Worm (Caenorhabditis elegans) whole organism, early embryonic: ENCODE data around the gene F36G9.15.

Experiments
- B0310.2 ChIP-seq: sonication (generic microtip); optimal IDR thresholded peaks from 2 replicates; lab custom pipeline; 2016; ENCODE audit warnings: mild to moderate bottlenecking, missing genetic modification characterization, missing compliant biosample characterization
- F13C5.2 ChIP-seq: sonication (generic microtip); optimal IDR thresholded peaks from 2 replicates; lab custom pipeline; 2017; ENCODE audit warnings: mild to moderate bottlenecking, missing genetic modification characterization, inconsistent platforms, missing compliant biosample characterization
- aly-1 ChIP-seq: sonication (generic microtip); optimal IDR thresholded peaks from 2 replicates; lab custom pipeline; 2016; ENCODE audit warnings: missing genetic modification characterization, missing compliant biosample characterization
- ama-1 ChIP-seq: fragments of 150-350 bp; optimal IDR thresholded peaks from 2 replicates; lab custom pipeline; 2014
- ceh-13 ChIP-seq: fragments of 200-800 bp; sonication (Bioruptor generic); optimal IDR thresholded peaks from 2 replicates; lab custom pipeline; 2018; ENCODE audit warnings: mild to moderate bottlenecking, missing genetic modification characterization, missing compliant biosample characterization
- ceh-36 ChIP-seq: sonication (generic microtip); optimal IDR thresholded peaks from 2 replicates; lab custom pipeline; 2016; ENCODE audit warnings: missing genetic modification characterization, inconsistent platforms, missing compliant biosample characterization
- ets-7 ChIP-seq: sonication (generic microtip); optimal IDR thresholded peaks from 2 replicates; lab custom pipeline; 2016; ENCODE audit warnings: missing genotype, missing genetic modification characterization, missing compliant biosample characterization
- flt-1 ChIP-seq: fragments of 200-800 bp; sonication (Bioruptor generic); IDR thresholded peaks from 2 replicates; pipeline ENCODE4 v1.3.6; 2022; ENCODE audit warnings: missing genetic modification characterization, missing compliant biosample characterization
- hmbx-1 ChIP-seq: sonication (generic microtip); optimal IDR thresholded peaks from 2 replicates; lab custom pipeline; 2016; ENCODE audit warnings: mild to moderate bottlenecking, missing genetic modification characterization, missing compliant biosample characterization
- hmg-4 ChIP-seq: fragments of 200-800 bp; sonication (Bioruptor generic); optimal IDR thresholded peaks from 2 replicates; lab custom pipeline; 2018; ENCODE audit warnings: mild to moderate bottlenecking, missing genetic modification characterization, missing compliant biosample characterization
- hnd-1 ChIP-seq: sonication (generic microtip); optimal IDR thresholded peaks from 2 replicates; lab custom pipeline; 2016; ENCODE audit warnings: missing genetic modification characterization, missing compliant biosample characterization
- pes-1 ChIP-seq: fragments of 200-800 bp; sonication (Bioruptor generic); IDR thresholded peaks from 2 replicates; pipeline ENCODE4 v1.3.6; 2022; ENCODE audit warnings: missing genetic modification reagents, missing genetic modification characterization, missing compliant biosample characterization
- scrt-1 ChIP-seq: fragments of 200-800 bp; sonication (Bioruptor generic); IDR thresholded peaks from 2 replicates; pipeline ENCODE4 v1.3.6; 2022; ENCODE audit warnings: missing genetic modification characterization, missing compliant biosample characterization
- sea-1 ChIP-seq: fragments of 200-800 bp; sonication (Bioruptor generic); conservative IDR thresholded peaks from 2 replicates; pipeline ENCODE4 v1.3.6; 2022; ENCODE audit warnings: missing genetic modification characterization, missing compliant biosample characterization
- tbx-11 ChIP-seq: fragments of 200-800 bp; sonication (Bioruptor generic); IDR thresholded peaks from 2 replicates; pipeline ENCODE4 v1.3.6; 2022; ENCODE audit warnings: missing genetic modification characterization, missing compliant biosample characterization
- tbx-37 ChIP-seq: fragments of 200-800 bp; sonication (Bioruptor generic); conservative IDR thresholded peaks from 2 replicates; pipeline ENCODE4 v1.3.6; 2022; ENCODE audit warnings: missing genetic modification reagents, missing genetic modification characterization, missing compliant biosample characterization
- tra-4 ChIP-seq: sonication (generic microtip); optimal IDR thresholded peaks from 2 replicates; lab custom pipeline; 2017; ENCODE audit warnings: missing genetic modification characterization, missing compliant biosample characterization

The F36G9.15 gene

DNA sequence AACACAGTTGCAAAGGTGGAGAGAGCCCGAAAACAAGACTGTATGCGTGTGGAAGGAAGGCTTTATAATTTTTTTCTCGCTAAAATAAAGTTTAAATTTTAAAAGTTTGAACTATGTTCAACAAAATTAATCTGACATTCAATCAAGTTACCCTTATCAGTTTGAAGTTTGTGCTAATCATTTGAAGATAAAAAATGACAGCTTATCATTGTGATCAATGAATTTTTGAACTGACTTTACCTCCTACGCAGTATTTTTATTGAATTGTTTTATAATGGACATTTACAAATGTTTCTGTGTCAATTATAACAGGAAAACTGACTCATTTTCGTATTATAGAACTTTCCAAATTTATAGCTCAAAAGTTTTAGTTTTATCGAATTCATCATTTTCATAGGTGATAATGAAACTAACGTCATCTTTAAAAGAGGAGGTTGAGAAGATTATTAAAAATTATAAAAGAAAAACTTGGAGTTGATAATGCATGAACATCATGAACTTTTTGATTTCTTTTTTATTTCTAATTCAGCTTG, 9.7 kb downstream of the F36G9.15 start, which contains the start of gene oac-20:
TSS of gene oac-20 (plus strand) at position 483 of the 533 bp plus-strand sequence.
- no peak for TF ChIP-seq tbx-11 (GFP tag; lab: Robert Waterston, UW)
- no peak for TF ChIP-seq scrt-1 (GFP tag; lab: Robert Waterston, UW)
- no peak for TF ChIP-seq hnd-1
- no peak for TF ChIP-seq aly-1
- no peak for TF ChIP-seq hmg-4 (GFP tag; lab: Kevin White, UChicago)
- TF ChIP-seq tbx-37 (GFP tag; lab: Robert Waterston, UW): no peak
- TF ChIP-seq ama-1: no peak
- TF ChIP-seq pes-1 (GFP tag; lab: Robert Waterston, UW): no peak
- TF ChIP-seq ceh-13 (GFP tag; lab: Kevin White, UChicago): no peak
- TF ChIP-seq sea-1: no peak
- TF ChIP-seq ets-7 (tag; lab: Kevin White, UChicago): no peak
- no peak for TF ChIP-seq tra-4 (tag; lab: Kevin White, UChicago)
- TF ChIP-seq F13C5.2 (tag; lab: Kevin White, UChicago): no peak
- TF ChIP-seq ceh-36 (tag; lab: Kevin White, UChicago): no peak
- no peak for TF ChIP-seq hmbx-1 (tag; lab: Kevin White, UChicago)
- TF ChIP-seq B0310.2 (tag; lab: Kevin White, UChicago): no peak

DNA sequence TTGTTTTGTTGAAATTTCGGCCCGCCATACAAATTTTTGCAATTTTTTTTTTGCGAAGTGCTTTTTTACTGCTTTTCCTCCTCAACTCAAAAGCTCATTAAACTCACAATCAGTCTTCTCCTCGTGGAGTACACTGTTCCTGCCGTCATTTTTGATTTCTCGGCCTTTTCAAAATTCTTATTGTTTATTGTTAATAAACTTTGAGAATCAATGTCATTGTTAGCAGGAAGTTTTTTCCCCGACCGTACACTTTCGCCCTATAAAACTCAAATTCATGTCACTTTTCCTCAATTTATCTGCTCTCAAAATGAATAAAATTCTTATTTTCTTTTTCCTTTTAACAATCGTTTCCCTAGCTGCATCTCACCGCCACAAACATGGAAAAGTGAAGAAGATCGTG, 12.1 kb downstream of the F36G9.15 start, which contains the start of gene clec-232:
TSS of gene clec-232 (plus strand) at position 301 of the 400 bp plus-strand sequence.
- TF ChIP-seq pes-1 (GFP tag; lab: Robert Waterston, UW) (no peak), ceh-13 (GFP tag; lab: Kevin White, UChicago) (no peak), tra-4 (tag; lab: Kevin White, UChicago) (no peak), B0310.2 (tag; lab: Kevin White, UChicago) (no peak), tbx-11 (GFP tag; lab: Robert Waterston, UW) (no peak), ets-7 (tag; lab: Kevin White, UChicago) (no peak), F13C5.2 (tag; lab: Kevin White, UChicago) (no peak), ama-1 (no peak)

ce11 chrV:15974836-15975235, 13.1 kb downstream of the F36G9.15 start, which contains the start of gene sru-22:
Gene sru-22, minus strand, starts transcription at chrV:15974936.
- TF ChIP-seq ets-7 (tag; lab: Kevin White, UChicago): no peak
- TF ChIP-seq flt-1 (GFP tag; lab: Robert Waterston, UW): no peak
- no peak for TF ChIP-seq aly-1
- no peak for TF ChIP-seq tra-4 (tag; lab: Kevin White, UChicago)
- no peak for TF ChIP-seq tbx-37 (GFP tag; lab: Robert Waterston, UW)
- TF ChIP-seq tbx-11 (GFP tag; lab: Robert Waterston, UW): no peak

DNA sequence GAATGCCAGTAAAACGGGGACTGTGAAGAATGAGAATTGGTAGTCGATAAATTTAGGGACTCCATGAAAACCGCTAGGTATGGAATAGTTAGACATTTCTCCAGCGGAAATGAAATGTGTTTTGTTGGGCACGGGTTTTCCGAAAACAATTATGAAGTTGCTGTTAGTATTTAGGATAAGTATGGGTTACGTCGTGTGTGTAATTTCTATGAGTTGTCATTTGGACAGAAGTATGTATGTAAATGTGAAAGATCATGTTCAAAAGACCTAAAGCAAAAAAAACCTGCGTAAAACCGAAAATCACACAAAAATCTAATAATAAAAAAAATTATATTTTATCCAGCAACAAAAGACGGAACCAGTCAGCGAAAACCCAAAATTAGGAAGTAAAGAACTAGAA, 15.5 kb downstream of the F36G9.15 start, which contains the start of gene sru-23:
TSS of gene sru-23 (minus strand) at position 101 of the 400 bp plus-strand sequence.
- no peak for TF ChIP-seq B0310.2 (tag; lab: Kevin White, UChicago)
- no peak for TF ChIP-seq pes-1 (GFP tag; lab: Robert Waterston, UW)
- TF ChIP-seq ceh-13 (GFP tag; lab: Kevin White, UChicago): no peak
- TF ChIP-seq ama-1: no peak
- TF ChIP-seq hmbx-1 (tag; lab: Kevin White, UChicago): no peak
- no peak for TF ChIP-seq tbx-11 (GFP tag; lab: Robert Waterston, UW)
- no peak for TF ChIP-seq F13C5.2 (tag; lab: Kevin White, UChicago)
- no peak for TF ChIP-seq tbx-37 (GFP tag; lab: Robert Waterston, UW)
- TF ChIP-seq sea-1: no peak
- no peak for TF ChIP-seq ets-7 (tag; lab: Kevin White, UChicago)
- no peak for TF ChIP-seq tra-4 (tag; lab: Kevin White, UChicago)
- TF ChIP-seq hmg-4 (GFP tag; lab: Kevin White, UChicago): no peak
- no peak for TF ChIP-seq flt-1 (GFP tag; lab: Robert Waterston, UW)
- no peak for TF ChIP-seq aly-1
- TF ChIP-seq hnd-1: no peak
- TF ChIP-seq scrt-1 (GFP tag; lab: Robert Waterston, UW): no peak

DNA sequence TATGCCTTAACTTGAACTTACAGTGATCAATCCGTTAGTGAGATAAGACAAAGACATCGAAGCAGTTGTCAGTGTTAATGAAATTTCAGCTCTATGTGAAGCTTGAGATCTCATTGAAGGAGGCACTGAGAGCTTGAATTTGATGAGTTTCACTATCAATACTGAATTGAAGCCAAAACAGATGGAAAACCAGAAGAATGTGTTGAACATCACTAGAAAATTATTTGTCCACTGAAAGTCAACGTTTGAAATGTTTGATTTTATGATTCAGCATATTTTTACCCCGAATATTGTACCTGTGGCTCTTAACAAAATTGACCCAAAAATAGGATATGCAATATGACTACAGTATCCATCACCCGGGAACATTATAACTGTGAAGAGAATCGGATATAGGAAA, 17.2 kb downstream of the F36G9.15 start:
- TF ChIP-seq sea-1 (no peak), ets-7 (tag; lab: Kevin White, UChicago) (no peak), scrt-1 (GFP tag; lab: Robert Waterston, UW) (no peak)

DNA sequence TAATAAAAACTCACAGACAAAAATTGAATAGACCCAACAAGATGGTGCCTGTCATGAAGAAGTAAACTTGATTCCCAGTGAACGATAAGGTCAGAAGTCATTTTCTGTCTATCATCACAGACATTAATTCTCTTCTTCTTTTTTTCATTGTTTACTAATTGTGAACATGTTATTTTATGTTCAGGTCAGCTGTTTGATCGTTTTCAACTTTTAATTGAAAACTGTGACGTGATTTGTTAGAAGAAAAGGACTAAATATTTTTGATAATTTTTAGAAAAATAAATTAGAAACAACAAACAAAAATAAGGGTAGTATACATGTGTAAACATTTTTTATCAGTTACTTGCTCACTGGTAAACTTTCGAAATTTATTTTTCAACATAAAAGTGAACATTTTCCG, 18.3 kb downstream of the F36G9.15 start, which contains the start of gene F36G9.7:
TSS of gene F36G9.7 (minus strand) at position 101 of the 400 bp plus-strand sequence.
- no peak for TF ChIP-seq F13C5.2 (tag; lab: Kevin White, UChicago)
- no peak for TF ChIP-seq hmbx-1 (tag; lab: Kevin White, UChicago)
- no peak for TF ChIP-seq ceh-13 (GFP tag; lab: Kevin White, UChicago)
- no peak for TF ChIP-seq ceh-36 (tag; lab: Kevin White, UChicago)
- TF ChIP-seq scrt-1 (GFP tag; lab: Robert Waterston, UW): no peak
- no peak for TF ChIP-seq flt-1 (GFP tag; lab: Robert Waterston, UW)
- no peak for TF ChIP-seq B0310.2 (tag; lab: Kevin White, UChicago)
- TF ChIP-seq ets-7 (tag; lab: Kevin White, UChicago): no peak
- no peak for TF ChIP-seq hmg-4 (GFP tag; lab: Kevin White, UChicago)
- no peak for TF ChIP-seq tra-4 (tag; lab: Kevin White, UChicago)
- TF ChIP-seq aly-1: no peak
- TF ChIP-seq ama-1: no peak
- no peak for TF ChIP-seq tbx-37 (GFP tag; lab: Robert Waterston, UW)
- no peak for TF ChIP-seq sea-1
- no peak for TF ChIP-seq pes-1 (GFP tag; lab: Robert Waterston, UW)
- TF ChIP-seq tbx-11 (GFP tag; lab: Robert Waterston, UW): no peak

- TF ChIP-seq tbx-11 (GFP tag; lab: Robert Waterston, UW) (no peak), ama-1 (no peak), aly-1 (no peak), hmg-4 (GFP tag; lab: Kevin White, UChicago) (no peak), tbx-37 (GFP tag; lab: Robert Waterston, UW) (no peak), F13C5.2 (tag; lab: Kevin White, UChicago) (no peak), tra-4 (tag; lab: Kevin White, UChicago) (no peak), hmbx-1 (tag; lab: Kevin White, UChicago) (no peak), flt-1 (GFP tag; lab: Robert Waterston, UW) (no peak), pes-1 (GFP tag; lab: Robert Waterston, UW) (no peak), scrt-1 (GFP tag; lab: Robert Waterston, UW) (no peak), hnd-1 (no peak), sea-1 (no peak), ceh-13 (GFP tag; lab: Kevin White, UChicago) (no peak), ets-7 (tag; lab: Kevin White, UChicago) (no peak), B0310.2 (tag; lab: Kevin White, UChicago) (no peak)
Observed at ce11 chrV:15967542-15967941, 20.4 kb downstream of the F36G9.15 start, which contains the start of gene sri-1. Gene sri-1, minus strand, starts transcription at chrV:15967642.
